Worm (Caenorhabditis elegans) whole organism, midembryonic: ENCODE measurements around the gene ced-6.

Experiments used
- T22C8.4 ChIP-seq: fragments of 200-800 bp; sonication (Bioruptor generic); IDR thresholded peaks from 2 replicates; pipeline ENCODE4 v1.3.6; 2022; ENCODE audit warnings: missing genetic modification characterization, missing compliant biosample characterization
- cog-1 ChIP-seq: sonication (generic microtip); optimal IDR thresholded peaks from 2 replicates; lab custom pipeline; 2016; ENCODE audit warnings: missing genetic modification characterization, missing compliant biosample characterization
- flt-1 ChIP-seq: fragments of 200-800 bp; sonication (Bioruptor generic); IDR thresholded peaks from 2 replicates; pipeline ENCODE4 v1.3.6; 2022; ENCODE audit warnings: missing genetic modification characterization, missing compliant biosample characterization
- med-1 ChIP-seq: sonication (generic microtip); optimal IDR thresholded peaks from 2 replicates; lab custom pipeline; 2017; ENCODE audit warnings: missing genetic modification characterization, mild to moderate bottlenecking, missing compliant biosample characterization, antibody characterized with exemption, missing genetic modification reagents; ENCODE audit not compliant: insufficient read depth

ce11 chrIII:5614648-5615047, 19.1 kb downstream of the ced-6 start, which contains the start of gene basl-1:
- TF ChIP-seq cog-1 (tag; lab: Kevin White, UChicago) (no peak), flt-1 (GFP tag; lab: Robert Waterston, UW) (no peak), med-1 (GFP tag; lab: Kevin White, UChicago) (no peak), T22C8.4 (no peak)
